Worm (Caenorhabditis elegans) whole organism, late embryonic: ENCODE measurements around the gene C17C3.6.
A peak's percentile ranks its signal among the peaks of the same experiment; 100 is the strongest.

Experiments used
- C08G9.2 ChIP-seq: sonication (generic microtip); optimal IDR thresholded peaks from 2 replicates; lab custom pipeline; 2016; ENCODE audit warnings: mild to moderate bottlenecking, missing genetic modification characterization, moderate library complexity, missing compliant biosample characterization
- T23F11.4 ChIP-seq: fragments of 200-800 bp; sonication (Bioruptor generic); optimal IDR thresholded peaks from 2 replicates; lab custom pipeline; 2018; ENCODE audit warnings: mild to moderate bottlenecking, missing genetic modification characterization, missing compliant biosample characterization
- Y22D7AL.16 ChIP-seq: sonication (generic microtip); optimal IDR thresholded peaks from 2 replicates; lab custom pipeline; 2016; ENCODE audit warnings: missing genetic modification characterization, missing compliant biosample characterization
- ahr-1 ChIP-seq: sonication (generic microtip); optimal IDR thresholded peaks from 2 replicates; lab custom pipeline; 2016; ENCODE audit warnings: missing genetic modification characterization, missing compliant biosample characterization
- ama-1 ChIP-seq: fragments of 150-350 bp; optimal IDR thresholded peaks from 2 replicates; lab custom pipeline; 2014
- ceh-14 ChIP-seq: sonication (generic microtip); optimal IDR thresholded peaks from 2 replicates; lab custom pipeline; 2016; ENCODE audit warnings: missing genotype, missing genetic modification characterization, missing compliant biosample characterization
- ceh-2 ChIP-seq: sonication (generic microtip); optimal IDR thresholded peaks from 2 replicates; lab custom pipeline; 2016; ENCODE audit warnings: missing genotype, missing genetic modification characterization, missing compliant biosample characterization
- ceh-22 ChIP-seq: sonication (generic microtip); optimal IDR thresholded peaks from 2 replicates; lab custom pipeline; 2017; ENCODE audit warnings: missing biosample characterization, missing genetic modification characterization
- ceh-24 ChIP-seq: sonication (generic microtip); optimal IDR thresholded peaks from 2 replicates; lab custom pipeline; 2016; ENCODE audit warnings: mild to moderate bottlenecking, missing genetic modification characterization, missing compliant biosample characterization
- ceh-30 ChIP-seq: fragments of 150-350 bp; optimal IDR thresholded peaks from 2 replicates; lab custom pipeline; 2014; ENCODE audit warnings: missing biosample characterization, missing genetic modification characterization
- ceh-31 ChIP-seq: sonication (generic microtip); optimal IDR thresholded peaks from 2 replicates; lab custom pipeline; 2016; ENCODE audit warnings: missing genetic modification characterization, missing compliant biosample characterization
- ceh-34 ChIP-seq: sonication (generic microtip); optimal IDR thresholded peaks from 2 replicates; lab custom pipeline; 2016; ENCODE audit warnings: mild to moderate bottlenecking, missing genetic modification characterization, missing compliant biosample characterization
- ceh-6 ChIP-seq: fragments of 200-800 bp; sonication (Bioruptor generic); optimal IDR thresholded peaks from 2 replicates; lab custom pipeline; 2018; ENCODE audit warnings: mild to moderate bottlenecking, missing genetic modification characterization, missing compliant biosample characterization
- ceh-9 ChIP-seq: sonication (generic microtip); optimal IDR thresholded peaks from 2 replicates; lab custom pipeline; 2016; ENCODE audit warnings: mild to moderate bottlenecking, missing genetic modification characterization, inconsistent platforms, missing compliant biosample characterization
- dve-1 ChIP-seq: sonication (generic microtip); optimal IDR thresholded peaks from 2 replicates; lab custom pipeline; 2017; ENCODE audit warnings: antibody characterized with exemption, mild to moderate bottlenecking, missing genetic modification characterization, missing compliant biosample characterization
- elt-2 ChIP-seq: sonication (generic microtip); optimal IDR thresholded peaks from 2 replicates; lab custom pipeline; 2016; ENCODE audit warnings: missing genetic modification reagents, missing genetic modification characterization, missing compliant biosample characterization
- elt-4 ChIP-seq: sonication (generic microtip); optimal IDR thresholded peaks from 2 replicates; lab custom pipeline; 2016; ENCODE audit warnings: missing genetic modification characterization, missing compliant biosample characterization
- ets-4 ChIP-seq: sonication (generic microtip); optimal IDR thresholded peaks from 2 replicates; lab custom pipeline; 2016; ENCODE audit warnings: missing genetic modification characterization, missing compliant biosample characterization
- eyg-1 ChIP-seq: sonication (generic microtip); optimal IDR thresholded peaks from 2 replicates; lab custom pipeline; 2016; ENCODE audit warnings: missing genotype, missing genetic modification characterization, missing compliant biosample characterization
- fax-1 ChIP-seq: sonication (generic microtip); optimal IDR thresholded peaks from 2 replicates; lab custom pipeline; 2016; ENCODE audit warnings: missing genotype, missing genetic modification characterization, missing compliant biosample characterization
- fkh-10 ChIP-seq: fragments of 150-350 bp; optimal IDR thresholded peaks from 2 replicates; lab custom pipeline; 2014; ENCODE audit warnings: missing biosample characterization, missing genetic modification reagents, missing genetic modification characterization
- fkh-6 ChIP-seq: sonication (generic microtip); optimal IDR thresholded peaks from 2 replicates; lab custom pipeline; 2016; ENCODE audit warnings: missing genetic modification characterization, missing compliant biosample characterization
- gmeb-2 ChIP-seq: sonication (generic microtip); optimal IDR thresholded peaks from 2 replicates; lab custom pipeline; 2016; ENCODE audit warnings: missing genetic modification characterization, inconsistent platforms, missing compliant biosample characterization
- hlh-30 ChIP-seq: sonication (generic microtip); optimal IDR thresholded peaks from 2 replicates; lab custom pipeline; 2017; ENCODE audit warnings: antibody characterized with exemption, missing genetic modification characterization, missing compliant biosample characterization; ENCODE audit not compliant: insufficient read depth
- odd-2 ChIP-seq: sonication (generic microtip); optimal IDR thresholded peaks from 2 replicates; lab custom pipeline; 2017; ENCODE audit warnings: antibody characterized with exemption, mild to moderate bottlenecking, missing genetic modification characterization, missing compliant biosample characterization
- pag-3 ChIP-seq: sonication (generic microtip); optimal IDR thresholded peaks from 2 replicates; lab custom pipeline; 2016; ENCODE audit warnings: missing compliant biosample characterization, missing genetic modification characterization, borderline replicate concordance
- pat-9 ChIP-seq: fragments of 200-800 bp; sonication (Bioruptor generic); optimal IDR thresholded peaks from 2 replicates; lab custom pipeline; 2018; ENCODE audit warnings: mild to moderate bottlenecking, missing genetic modification characterization, moderate library complexity, missing compliant biosample characterization
- pax-1 ChIP-seq: fragments of 150-350 bp; optimal IDR thresholded peaks from 2 replicates; lab custom pipeline; 2014; ENCODE audit warnings: missing biosample characterization, missing genetic modification characterization
- pha-2 ChIP-seq: sonication (generic microtip); optimal IDR thresholded peaks from 2 replicates; lab custom pipeline; 2017; ENCODE audit warnings: mild to moderate bottlenecking, missing genetic modification characterization, missing compliant biosample characterization
- sox-2 ChIP-seq: fragments of 200-800 bp; sonication (Bioruptor generic); IDR thresholded peaks from 2 replicates; pipeline ENCODE4 v1.3.6; 2022; ENCODE audit warnings: missing genetic modification reagents, missing genetic modification characterization, missing compliant biosample characterization
- sox-4 ChIP-seq: sonication (generic microtip); optimal IDR thresholded peaks from 2 replicates; lab custom pipeline; 2017; ENCODE audit warnings: mild to moderate bottlenecking, missing genetic modification characterization, inconsistent platforms, missing compliant biosample characterization
- tbx-2 ChIP-seq: sonication (generic microtip); optimal IDR thresholded peaks from 2 replicates; lab custom pipeline; 2016; ENCODE audit warnings: missing genetic modification characterization, missing compliant biosample characterization
- tbx-7 ChIP-seq: sonication (generic microtip); optimal IDR thresholded peaks from 2 replicates; lab custom pipeline; 2016; ENCODE audit warnings: missing genotype, missing genetic modification characterization, missing compliant biosample characterization
- ttx-3 ChIP-seq: sonication (generic microtip); optimal IDR thresholded peaks from 2 replicates; lab custom pipeline; 2016; ENCODE audit warnings: missing genetic modification reagents, missing genetic modification characterization, missing compliant biosample characterization
- unc-42 ChIP-seq: sonication (generic microtip); optimal IDR thresholded peaks from 2 replicates; lab custom pipeline; 2016; ENCODE audit warnings: missing genotype, missing genetic modification characterization, missing compliant biosample characterization
- unc-86 ChIP-seq: sonication (generic microtip); optimal IDR thresholded peaks from 2 replicates; lab custom pipeline; 2016; ENCODE audit warnings: missing genetic modification characterization, missing compliant biosample characterization

Gene C17C3.6

ce11 chrII:5505820-5506287 lies 44.0 kb upstream of the C17C3.6 start, which contains the start of gene npp-24:
TSS of gene npp-24 (plus strand) at chrII:5505870.
- TF ChIP-seq fax-1 (tag; lab: Kevin White, UChicago) = no peak
- no peak for TF ChIP-seq hlh-30 (tag; lab: Kevin White, UChicago)
- TF ChIP-seq elt-2 (tag; lab: Kevin White, UChicago) = peak; percentile 6
- no peak for TF ChIP-seq dve-1 (tag; lab: Kevin White, UChicago)

ce11 chrII:5511417-5512353 lies 38.2 kb upstream of the C17C3.6 start:
- TF ChIP-seq ceh-31 (peak; percentile 65), C08G9.2 (tag; lab: Kevin White, UChicago) (peak; percentile 13), ceh-2 (tag; lab: Kevin White, UChicago) (no peak), ceh-24 (tag; lab: Kevin White, UChicago) (no peak), tbx-7 (tag; lab: Kevin White, UChicago) (peak; percentile 35), ceh-14 (tag; lab: Kevin White, UChicago) (peak; percentile 53), gmeb-2 (tag; lab: Kevin White, UChicago) (no peak), ets-4 (peak; percentile 44), tbx-2 (tag; lab: Kevin White, UChicago) (peak; percentile 33), unc-42 (tag; lab: Kevin White, UChicago) (peak; percentile 60), pha-2 (tag; lab: Kevin White, UChicago) (no peak)

- TF ChIP-seq elt-2 (tag; lab: Kevin White, UChicago) (peak; percentile 81), ahr-1 (tag; lab: Kevin White, UChicago) (no peak)
These were observed 37.3 kb upstream of the C17C3.6 start for ce11 chrII:5512473-5513097.

- TF ChIP-seq fkh-6 (no peak), elt-2 (tag; lab: Kevin White, UChicago) (peak; percentile 56)
These were observed 35.0 kb upstream of the C17C3.6 start, which contains the start of gene sahd-1 for ce11 chrII:5514846-5515245. TSS of gene sahd-1 (minus strand) at chrII:5514945.

ce11 chrII:5515542-5515941 lies 34.3 kb upstream of the C17C3.6 start, which contains the start of gene ZK177.3:
TSS of gene ZK177.3 (plus strand) at chrII:5515842.
- TF ChIP-seq fkh-6 = no peak
- TF ChIP-seq eyg-1 (tag; lab: Kevin White, UChicago) = no peak
- TF ChIP-seq pax-1 (tag; lab: Kevin White, UChicago) = no peak
- no peak for TF ChIP-seq unc-86 (tag; lab: Kevin White, UChicago)
- TF ChIP-seq hlh-30 (tag; lab: Kevin White, UChicago) = no peak
- no peak for TF ChIP-seq fkh-10
- TF ChIP-seq ama-1 = no peak
- no peak for TF ChIP-seq sox-4 (tag; lab: Kevin White, UChicago)
- no peak for TF ChIP-seq sox-2 (GFP tag; lab: Robert Waterston, UW)
- no peak for TF ChIP-seq tbx-7 (tag; lab: Kevin White, UChicago)
- TF ChIP-seq pha-2 (tag; lab: Kevin White, UChicago) = no peak
- no peak for TF ChIP-seq C08G9.2 (tag; lab: Kevin White, UChicago)
- TF ChIP-seq pat-9 (tag; lab: Kevin White, UChicago) = no peak
- TF ChIP-seq ceh-22 (tag; lab: Kevin White, UChicago) = no peak

- TF ChIP-seq ceh-6 = no peak
- no peak for TF ChIP-seq T23F11.4 (GFP tag; lab: Kevin White, UChicago)
- no peak for TF ChIP-seq hlh-30 (tag; lab: Kevin White, UChicago)
- no peak for TF ChIP-seq sox-4 (tag; lab: Kevin White, UChicago)
- TF ChIP-seq pha-2 (tag; lab: Kevin White, UChicago) = no peak
- TF ChIP-seq ceh-31 = no peak
- TF ChIP-seq ceh-9 = no peak
- TF ChIP-seq elt-4 = no peak
- no peak for TF ChIP-seq elt-2 (tag; lab: Kevin White, UChicago)
- TF ChIP-seq Y22D7AL.16 (tag; lab: Kevin White, UChicago) = no peak
- TF ChIP-seq ceh-30 (tag; lab: Kevin White, UChicago) = no peak
- TF ChIP-seq ttx-3 (tag; lab: Kevin White, UChicago) = no peak
- TF ChIP-seq ceh-34 (tag; lab: Kevin White, UChicago) = no peak
- TF ChIP-seq pax-1 (tag; lab: Kevin White, UChicago) = no peak
- TF ChIP-seq fkh-6 = no peak
- TF ChIP-seq odd-2 (tag; lab: Kevin White, UChicago) = no peak
- no peak for TF ChIP-seq pag-3
These were observed 32.2 kb upstream of the C17C3.6 start, which contains the start of gene ZK177.9 for ce11 chrII:5517643-5518042. TSS of gene ZK177.9 (minus strand) at chrII:5517743.
